Fruit fly (Drosophila melanogaster) whole organism, embryonic: ENCODE data around the gene Adsl.
A peak's percentile ranks its signal among the peaks of the same experiment; 100 is the strongest.

ENCODE experiments used
- Ada2b ChIP-seq: fragments of 200-800 bp; sonication (Bioruptor generic); IDR thresholded peaks from 2 replicates; pipeline ENCODE4 v1.3.6; 2022; ENCODE audit warnings: missing biosample characterization, missing genetic modification characterization
- Antp ChIP-seq: fragments of 200-800 bp; sonication (Bioruptor generic); optimal IDR thresholded peaks from 3 replicates; lab custom pipeline; 2016; ENCODE audit warnings: missing biosample characterization, missing genetic modification characterization
- CG11085 ChIP-seq: fragments of 200-800 bp; sonication (Bioruptor generic); IDR thresholded peaks from 2 replicates; pipeline ENCODE4 v1.3.6; 2022; ENCODE audit warnings: missing biosample characterization, missing genetic modification characterization
- CG11398 ChIP-seq: fragments of 200-800 bp; sonication (Bioruptor generic); optimal IDR thresholded peaks from 2 replicates; lab custom pipeline; 2016; ENCODE audit warnings: missing biosample characterization, missing genetic modification characterization
- CG11504 ChIP-seq: fragments of 200-800 bp; sonication (Bioruptor generic); optimal IDR thresholded peaks from 3 replicates; lab custom pipeline; 2019; ENCODE audit warnings: missing biosample characterization, mild to moderate bottlenecking, missing genetic modification characterization, moderate library complexity
- CG11723 ChIP-seq: fragments of 200-800 bp; sonication (Bioruptor generic); optimal IDR thresholded peaks from 2 replicates; lab custom pipeline; 2017; ENCODE audit warnings: missing biosample characterization, mild to moderate bottlenecking, missing genetic modification characterization
- CG14441 ChIP-seq: fragments of 200-800 bp; sonication (Bioruptor generic); IDR thresholded peaks from 2 replicates; pipeline ENCODE4 v1.3.6; 2022; ENCODE audit warnings: missing biosample characterization, missing genetic modification characterization
- CG15479 ChIP-seq: fragments of 200-800 bp; sonication (Bioruptor generic); optimal IDR thresholded peaks from 3 replicates; lab custom pipeline; 2019; ENCODE audit warnings: missing biosample characterization, mild to moderate bottlenecking, missing genetic modification characterization, moderate library complexity
- CG15514 ChIP-seq: fragments of 200-800 bp; sonication (Bioruptor generic); optimal IDR thresholded peaks from 3 replicates; lab custom pipeline; 2017; ENCODE audit warnings: missing biosample characterization, missing genetic modification characterization, mild to moderate bottlenecking, moderate library complexity, missing genetic modification reagents
- CG31441 ChIP-seq: fragments of 200-800 bp; sonication (Bioruptor generic); IDR thresholded peaks from 2 replicates; pipeline ENCODE4 v1.3.6; 2022; ENCODE audit warnings: missing biosample characterization, missing genetic modification characterization
- CG34422 ChIP-seq: fragments of 200-800 bp; sonication (Bioruptor generic); IDR thresholded peaks from 3 replicates; pipeline ENCODE4 v1.3.6; 2022; ENCODE audit warnings: missing biosample characterization, missing genetic modification characterization
- CG5245 ChIP-seq: fragments of 200-800 bp; sonication (Bioruptor generic); optimal IDR thresholded peaks from 3 replicates; lab custom pipeline; 2016; ENCODE audit warnings: missing biosample characterization, missing genetic modification characterization
- CG6254 ChIP-seq: fragments of 200-800 bp; sonication (Bioruptor generic); optimal IDR thresholded peaks from 3 replicates; lab custom pipeline; 2017; ENCODE audit warnings: mild to moderate bottlenecking, missing biosample characterization, missing genetic modification reagents, missing genetic modification characterization
- CG7556 ChIP-seq: fragments of 200-800 bp; sonication (Bioruptor generic); optimal IDR thresholded peaks from 2 replicates; lab custom pipeline; 2017; ENCODE audit warnings: missing biosample characterization, mild to moderate bottlenecking, missing genetic modification characterization
- CG8089 ChIP-seq: fragments of 200-800 bp; sonication (Bioruptor generic); optimal IDR thresholded peaks from 3 replicates; lab custom pipeline; 2016; ENCODE audit warnings: missing biosample characterization, missing genetic modification characterization
- CG8765 ChIP-seq: fragments of 200-800 bp; sonication (Bioruptor generic); IDR thresholded peaks from 2 replicates; pipeline ENCODE4 v1.3.6; 2022; ENCODE audit warnings: missing biosample characterization, missing genetic modification characterization
- CG9609 ChIP-seq: fragments of 200-800 bp; sonication (Bioruptor generic); optimal IDR thresholded peaks from 3 replicates; lab custom pipeline; 2016; ENCODE audit warnings: missing biosample characterization, missing genetic modification characterization
- Dll ChIP-seq: fragments of 200-800 bp; sonication (Bioruptor generic); IDR thresholded peaks from 4 replicates; pipeline ENCODE4 v1.3.6; 2022; ENCODE audit warnings: missing biosample characterization, missing genetic modification characterization; ENCODE audit not compliant: partially characterized antibody
- Drgx ChIP-seq: fragments of 200-800 bp; sonication (Bioruptor generic); IDR thresholded peaks from 2 replicates; pipeline ENCODE4 v1.3.6; 2022; ENCODE audit warnings: missing biosample characterization, missing genetic modification characterization
- ERR ChIP-seq: fragments of 200-800 bp; sonication (Bioruptor generic); optimal IDR thresholded peaks from 2 replicates; lab custom pipeline; 2016; ENCODE audit warnings: missing biosample characterization, missing genetic modification characterization
- Eip74EF ChIP-seq, 2 experiments: fragments of 200-800 bp in 1 of 2; fragments of >200 bp in 1 of 2; sonication (Bioruptor generic) in 1 of 2; optimal IDR thresholded peaks; 2 replicates each; lab custom pipeline; 2017 to 2019; ENCODE audit warnings: missing biosample characterization in 2 of 2, missing genetic modification characterization in 2 of 2, mild to moderate bottlenecking in 1 of 2, moderate library complexity in 1 of 2
- Fer3 ChIP-seq: fragments of 200-800 bp; sonication (Bioruptor generic); optimal IDR thresholded peaks from 2 replicates; lab custom pipeline; 2018; ENCODE audit warnings: missing biosample characterization, mild to moderate bottlenecking, missing genetic modification characterization, moderate library complexity
- H15 ChIP-seq: fragments of 200-800 bp; sonication (Bioruptor generic); IDR thresholded peaks from 3 replicates; pipeline ENCODE4 v1.3.6; 2022; ENCODE audit warnings: missing biosample characterization, missing genetic modification characterization
- HLH4C ChIP-seq: fragments of 200-800 bp; sonication (Bioruptor generic); IDR thresholded peaks from 3 replicates; pipeline ENCODE4 v1.3.6; 2022; ENCODE audit warnings: missing biosample characterization, missing genetic modification characterization; ENCODE audit not compliant: partially characterized antibody
- Nf-YB ChIP-seq: fragments of 200-800 bp; sonication (Bioruptor generic); optimal IDR thresholded peaks from 3 replicates; lab custom pipeline; 2019; ENCODE audit warnings: missing biosample characterization, mild to moderate bottlenecking, missing genetic modification characterization, moderate library complexity
- Sox100B ChIP-seq: fragments of 200-800 bp; sonication (Bioruptor generic); optimal IDR thresholded peaks from 3 replicates; lab custom pipeline; 2018; ENCODE audit warnings: missing biosample characterization, mild to moderate bottlenecking, missing genetic modification characterization
- ab ChIP-seq: fragments of 200-800 bp; sonication (Bioruptor generic); optimal IDR thresholded peaks from 2 replicates; lab custom pipeline; 2016; ENCODE audit warnings: missing biosample characterization, missing genetic modification characterization
- bbx ChIP-seq: fragments of 200-800 bp; sonication (Bioruptor generic); IDR thresholded peaks from 2 replicates; pipeline ENCODE4 v1.3.6; 2022; ENCODE audit warnings: missing biosample characterization, missing genetic modification characterization; ENCODE audit not compliant: partially characterized antibody
- cg ChIP-seq: fragments of 200-800 bp; sonication (Bioruptor generic); optimal IDR thresholded peaks from 3 replicates; lab custom pipeline; 2019; ENCODE audit warnings: missing biosample characterization, mild to moderate bottlenecking, missing genetic modification characterization, moderate library complexity
- fd3F ChIP-seq: fragments of 200-800 bp; sonication (Bioruptor generic); optimal IDR thresholded peaks from 2 replicates; lab custom pipeline; 2018; ENCODE audit warnings: missing biosample characterization, mild to moderate bottlenecking, missing genetic modification characterization, moderate library complexity
- fd64A ChIP-seq: fragments of 200-800 bp; sonication (Bioruptor generic); optimal IDR thresholded peaks from 3 replicates; lab custom pipeline; 2018; ENCODE audit warnings: missing biosample characterization, mild to moderate bottlenecking, missing genetic modification characterization
- gcm2 ChIP-seq: fragments of 200-800 bp; sonication (Bioruptor generic); optimal IDR thresholded peaks from 2 replicates; lab custom pipeline; 2016; ENCODE audit warnings: missing biosample characterization, missing genetic modification characterization
- grau ChIP-seq: fragments of 200-800 bp; optimal IDR thresholded peaks from 3 replicates; lab custom pipeline; 2019; ENCODE audit warnings: missing biosample characterization, mild to moderate bottlenecking, missing genetic modification characterization, moderate library complexity
- gsb ChIP-seq: fragments of 200-800 bp; sonication (Bioruptor generic); IDR thresholded peaks from 2 replicates; pipeline ENCODE4 v1.3.6; 2022; ENCODE audit warnings: missing biosample characterization, missing genetic modification characterization
- hth ChIP-seq: fragments of >200 bp; optimal IDR thresholded peaks from 2 replicates; lab custom pipeline; 2017; ENCODE audit warnings: inconsistent platforms
- kni ChIP-seq: fragments of 200-800 bp; sonication (Bioruptor generic); optimal IDR thresholded peaks from 3 replicates; lab custom pipeline; 2017; ENCODE audit warnings: mild to moderate bottlenecking, missing biosample characterization, missing genetic modification reagents, missing genetic modification characterization
- lab ChIP-seq: fragments of 200-800 bp; sonication (Bioruptor generic); optimal IDR thresholded peaks from 3 replicates; lab custom pipeline; 2017; ENCODE audit warnings: missing biosample characterization, missing genetic modification characterization, mild to moderate bottlenecking, moderate library complexity, missing genetic modification reagents
- nerfin-1 ChIP-seq: fragments of 200-800 bp; sonication (Bioruptor generic); optimal IDR thresholded peaks from 3 replicates; lab custom pipeline; 2019; ENCODE audit warnings: missing biosample characterization, mild to moderate bottlenecking, missing genetic modification characterization, moderate library complexity
- peb ChIP-seq: fragments of 200-800 bp; sonication (Bioruptor generic); IDR thresholded peaks from 2 replicates; pipeline ENCODE4 v1.3.6; 2022; ENCODE audit warnings: missing biosample characterization, missing genetic modification characterization
- pum ChIP-seq: fragments of 200-800 bp; sonication (Bioruptor generic); optimal IDR thresholded peaks from 2 replicates; lab custom pipeline; 2016; ENCODE audit warnings: missing biosample characterization, missing genetic modification characterization
- row ChIP-seq: fragments of 200-800 bp; sonication (Bioruptor generic); IDR thresholded peaks from 3 replicates; pipeline ENCODE4 v1.3.6; 2022; ENCODE audit warnings: missing biosample characterization, missing genetic modification characterization
- seq ChIP-seq: fragments of 200-800 bp; sonication (Bioruptor generic); IDR thresholded peaks from 2 replicates; pipeline ENCODE4 v1.3.6; 2022; ENCODE audit warnings: missing biosample characterization, missing genetic modification characterization
- twi ChIP-seq: fragments of 200-800 bp; optimal IDR thresholded peaks from 2 replicates; lab custom pipeline; 2019; ENCODE audit warnings: missing biosample characterization, mild to moderate bottlenecking, missing genetic modification characterization, moderate library complexity
- vfl ChIP-seq: fragments of 200-800 bp; sonication (Bioruptor generic); optimal IDR thresholded peaks from 2 replicates; lab custom pipeline; 2016; ENCODE audit warnings: missing biosample characterization, missing genetic modification characterization
- zen2 ChIP-seq: fragments of 200-800 bp; sonication (Bioruptor generic); IDR thresholded peaks from 3 replicates; pipeline ENCODE4 v1.3.6; 2022; ENCODE audit warnings: missing biosample characterization, missing genetic modification characterization; ENCODE audit not compliant: partially characterized antibody
- zfh2 ChIP-seq: fragments of 200-800 bp; sonication (Bioruptor generic); optimal IDR thresholded peaks from 2 replicates; lab custom pipeline; 2016; ENCODE audit warnings: missing biosample characterization, missing genetic modification characterization

The Adsl gene

DNA sequence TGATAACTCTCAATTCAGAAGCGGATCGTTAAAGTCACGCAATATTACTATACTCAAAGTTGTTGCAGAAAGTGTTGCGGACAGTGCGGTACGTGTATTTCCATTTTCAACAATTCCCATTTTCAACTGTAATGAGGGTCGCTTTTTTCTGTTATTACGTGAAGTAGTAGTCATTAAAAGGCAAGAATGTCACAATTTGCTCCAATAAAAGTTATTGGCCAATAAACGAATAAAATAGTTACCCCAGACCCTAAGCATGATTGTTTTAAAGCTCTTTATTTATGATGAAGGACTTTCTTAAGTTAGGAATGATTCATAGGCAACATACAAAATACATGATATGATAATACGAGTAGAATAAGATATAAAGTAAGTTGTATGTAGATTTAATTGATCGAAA lies 13.6 kb downstream of the Adsl start (continued):
- TF ChIP-seq CG7556, result no peak
- TF ChIP-seq twi (tag; lab: Kevin White, UChicago), result no peak
- peak; percentile 30 for TF ChIP-seq fd3F (GFP tag; lab: Kevin White, UChicago)
- TF ChIP-seq CG31441 (GFP tag; lab: Robert Waterston, UW), result 0 out of 2 replicates have a peak, but pooled peaks have one; percentile 11
- peak; percentile 28 for TF ChIP-seq Sox100B (GFP tag; lab: Kevin White, UChicago)
- peak; percentile 21 for TF ChIP-seq Nf-YB
- no peak for TF ChIP-seq CG8089 (GFP tag; lab: Kevin White, UChicago)

DNA sequence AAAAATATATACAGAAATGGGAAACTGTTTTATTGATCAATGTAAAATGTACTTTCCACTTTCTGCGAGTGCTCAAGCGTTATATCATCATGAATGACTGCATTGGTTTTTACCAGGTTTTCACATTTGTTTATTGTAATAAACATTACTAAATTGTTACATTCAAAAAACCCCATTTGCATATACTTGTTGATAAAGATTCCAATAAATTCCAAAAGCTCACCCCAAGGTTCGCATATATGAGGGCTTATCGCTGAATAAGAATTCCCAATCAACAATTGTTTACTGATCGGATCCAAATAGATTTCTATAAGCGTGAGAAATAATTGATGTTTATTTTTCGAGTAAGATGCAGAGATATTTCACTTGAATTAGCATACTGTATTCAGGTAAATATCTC lies 17.5 kb downstream of the Adsl start:
- TF ChIP-seq bbx (no peak), Drgx (GFP tag; lab: Robert Waterston, UW) (no peak), CG8089 (GFP tag; lab: Kevin White, UChicago) (no peak), peb (GFP tag; lab: Robert Waterston, UW) (no peak), fd64A (no peak), pum (GFP tag; lab: Kevin White, UChicago) (no peak), CG11504 (no peak), CG14441 (GFP tag; lab: Robert Waterston, UW) (no peak), CG15514 (GFP tag; lab: Kevin White, UChicago) (no peak), Fer3 (tag; lab: Kevin White, UChicago) (no peak), zfh2 (GFP tag; lab: Kevin White, UChicago) (no peak), grau (no peak)
- TF ChIP-seq, all 482 proteins: peak for 0

DNA sequence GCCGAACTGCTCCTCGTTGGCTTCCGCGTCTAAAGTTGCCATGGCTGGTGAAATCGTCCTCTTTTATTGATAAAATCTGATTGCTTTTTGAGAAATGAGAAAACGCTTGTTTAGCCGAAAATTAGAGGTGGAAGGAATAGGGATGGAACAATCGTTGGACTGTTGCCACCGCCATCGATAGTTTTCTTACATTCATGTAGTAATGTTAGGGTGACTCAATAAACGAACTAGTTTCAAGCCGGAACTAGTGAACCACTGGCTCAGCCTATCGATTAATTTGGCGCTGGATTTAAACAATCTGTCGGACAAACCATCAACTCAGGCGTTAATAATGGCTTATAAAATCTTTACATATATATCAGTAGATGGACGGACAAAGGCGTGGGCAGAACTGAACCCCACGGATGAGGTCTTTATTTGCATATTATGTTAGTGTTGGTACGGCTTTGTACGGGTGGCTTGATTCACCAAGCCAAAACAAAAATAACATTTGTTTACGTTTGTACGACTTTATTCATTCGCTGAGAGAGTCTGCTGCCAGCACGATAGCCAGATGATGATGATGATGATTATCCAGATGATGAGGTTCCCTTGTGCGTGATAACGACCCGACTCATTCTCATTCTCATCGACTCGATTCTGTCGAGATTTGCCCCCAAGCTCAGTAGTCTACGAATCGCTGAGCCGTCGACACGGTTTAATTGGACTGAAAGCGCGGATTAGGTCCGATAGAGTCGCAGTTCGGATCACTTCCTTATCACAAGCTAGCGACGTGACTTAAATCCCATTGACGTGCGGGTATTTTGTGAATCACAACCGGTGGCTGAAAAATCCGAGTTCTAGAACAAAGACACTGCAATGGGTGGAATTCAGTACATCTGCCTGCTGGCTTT lies 18.5 kb downstream of the Adsl start, which contains the start of the genes Sf3a1 and Irc:
Gene Sf3a1 (minus strand): TSS at position 138 of the 893 bp plus-strand sequence.
Gene Irc (plus strand): TSS at position 658 of the 893 bp plus-strand sequence.
- TF ChIP-seq zen2 (GFP tag; lab: Robert Waterston, UW) (peak; percentile 95), row (GFP tag; lab: Robert Waterston, UW) (peak; percentile 87), CG5245 (GFP tag; lab: Kevin White, UChicago) (no peak), CG11398 (GFP tag; lab: Kevin White, UChicago) (peak; percentile 13), CG8765 (GFP tag; lab: Robert Waterston, UW) (no peak), H15 (no peak; the same call in 2 of the 3 replicates), Dll (GFP tag; lab: Robert Waterston, UW) (peak; percentile 96), vfl (peak; percentile 62), ab (no peak), CG15479 (GFP tag; lab: Kevin White, UChicago) (no peak), CG9609 (peak; percentile 2), CG11085 (GFP tag; lab: Robert Waterston, UW) (no peak), kni (GFP tag; lab: Kevin White, UChicago) (no peak), CG6254 (GFP tag; lab: Kevin White, UChicago) (no peak), Eip74EF (GFP tag; optimal IDR thresholded peaks at IDR 0.05; lab: Kevin White, UChicago) (peak in 1 of 2 experiments; percentile 29), CG11723 (GFP tag; lab: Kevin White, UChicago) (no peak), gcm2 (GFP tag; lab: Kevin White, UChicago) (no peak), Antp (GFP tag; lab: Kevin White, UChicago) (peak; percentile 19), HLH4C (GFP tag; lab: Robert Waterston, UW) (peak; percentile 92), hth (no peak), seq (no peak), nerfin-1 (tag; lab: Kevin White, UChicago) (no peak), gsb (GFP tag; lab: Robert Waterston, UW) (no peak), CG34422 (GFP tag; lab: Robert Waterston, UW) (peak; percentile 46; the same call in 1 of the 3 replicates), ERR (GFP tag; lab: Kevin White, UChicago) (peak; percentile 25), lab (no peak), Ada2b (no peak; the same call in 1 of the 2 replicates), cg (GFP tag; lab: Kevin White, UChicago) (peak; percentile 18)
